Comparison of ENCODE assay signal across 6 fruit fly cellular contexts in the genomic region with DNA sequence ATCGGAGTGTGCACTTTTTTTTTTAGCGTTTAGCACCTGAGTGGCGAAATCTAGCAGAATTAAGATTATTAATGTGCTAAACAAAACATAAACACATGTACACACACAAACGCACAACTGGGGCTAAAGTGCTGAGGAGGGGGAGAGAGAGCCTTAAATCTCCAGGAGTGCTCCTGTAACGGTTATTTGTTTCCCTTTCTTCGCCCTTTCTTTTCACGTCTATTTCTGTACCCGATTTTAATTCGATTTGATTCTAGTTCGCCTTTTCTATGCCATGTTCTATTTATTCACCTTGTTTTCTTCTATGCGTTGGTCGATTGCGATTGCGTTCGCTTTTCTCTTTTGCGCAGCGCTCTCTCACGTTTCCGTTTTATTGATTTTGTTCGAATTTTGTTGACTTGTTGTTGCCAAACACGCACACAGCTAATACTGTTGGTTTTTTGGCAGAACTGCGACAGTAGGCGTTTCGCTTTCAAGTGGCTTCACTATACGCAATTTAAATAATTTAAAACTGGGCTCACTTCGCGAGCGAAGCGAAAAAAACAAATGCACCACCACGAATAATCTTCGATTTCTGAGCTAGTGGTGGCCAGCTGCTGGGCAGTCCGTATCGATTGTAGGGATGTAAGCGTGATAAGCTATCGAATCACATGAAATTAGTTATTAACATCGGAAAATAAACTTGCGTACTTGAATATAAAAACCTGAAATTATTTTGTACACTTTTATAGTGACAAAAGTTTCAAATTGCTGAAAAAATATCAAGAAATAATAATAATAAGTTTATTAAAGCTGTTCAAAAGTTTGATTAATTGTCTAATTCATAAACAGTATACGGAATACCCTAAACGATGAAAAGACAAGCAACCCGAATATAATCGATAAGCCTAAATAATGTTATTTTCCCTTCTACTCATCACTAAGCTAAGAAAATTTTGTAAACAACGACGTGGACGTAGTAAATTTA.
A peak's percentile ranks its signal among the peaks of the same experiment; 100 is the strongest.
TF ChIP-seq lines count a peak whose summit lies in the region.

Gene Krn, minus strand, starts transcription at position 580 of the 967 bp plus-strand sequence.
Gene Ndfip, minus strand, starts transcription at position 580 of the 967 bp plus-strand sequence.
Gene CG7484, plus strand, starts transcription at position 917 of the 967 bp plus-strand sequence.

- no peak for TF ChIP-seq CTCF in whole organism, embryonic (GFP tag; optimal IDR thresholded peaks at IDR 0.05; lab: Kevin White, UChicago)

TF ChIP-seq in whole organism, 6 proteins besides CTCF, POLR2A, EP300 and RAD21:
- no peak for TF ChIP-seq EcR (GFP tag; optimal IDR thresholded peaks at IDR 0.05; lab: Kevin White, UChicago)
- TF ChIP-seq CG8478 (optimal IDR thresholded peaks at IDR 0.05; lab: Kevin White, UChicago): no peak
- TF ChIP-seq usp (GFP tag; optimal IDR thresholded peaks at IDR 0.05; lab: Kevin White, UChicago): no peak
- no peak for TF ChIP-seq Dll (optimal IDR thresholded peaks at IDR 0.05; lab: Kevin White, UChicago)
- peak; percentile 0 for TF ChIP-seq pan (optimal IDR thresholded peaks at IDR 0.05; lab: Kevin White, UChicago)
- TF ChIP-seq psq (optimal IDR thresholded peaks at IDR 0.05; lab: Kevin White, UChicago): no peak
TF ChIP-seq in whole organism: peak in this region for 1.

TF ChIP-seq in whole organism, adult, 20 proteins besides CTCF, POLR2A, EP300 and RAD21 (continues in another document):
- TF ChIP-seq tj (GFP tag; optimal IDR thresholded peaks at IDR 0.05; lab: Kevin White, UChicago): peak; percentile 69
- TF ChIP-seq CG14711 (tag; optimal IDR thresholded peaks at IDR 0.05; lab: Kevin White, UChicago): peak; percentile 88
- peak; percentile 92 for TF ChIP-seq CG5204 (GFP tag; optimal IDR thresholded peaks at IDR 0.05; lab: Kevin White, UChicago)
- peak; percentile 89 for TF ChIP-seq CG7045 (GFP tag; optimal IDR thresholded peaks at IDR 0.05; lab: Kevin White, UChicago)
- TF ChIP-seq CG11617 (GFP tag; optimal IDR thresholded peaks at IDR 0.05; lab: Kevin White, UChicago): peak; percentile 93
- peak; percentile 91 for TF ChIP-seq CG33017 (tag; optimal IDR thresholded peaks at IDR 0.05; lab: Kevin White, UChicago)
- peak; percentile 92 for TF ChIP-seq CG12768 (GFP tag; optimal IDR thresholded peaks at IDR 0.05; lab: Kevin White, UChicago)
- TF ChIP-seq cnc (optimal IDR thresholded peaks at IDR 0.05; lab: Kevin White, UChicago): no peak
- TF ChIP-seq Mnt (GFP tag; optimal IDR thresholded peaks at IDR 0.05; lab: Kevin White, UChicago): peak; percentile 67
- peak; percentile 93 for TF ChIP-seq CG1620 (GFP tag; optimal IDR thresholded peaks at IDR 0.05; lab: Kevin White, UChicago)
- peak; percentile 87 for TF ChIP-seq Crg-1 (GFP tag; optimal IDR thresholded peaks at IDR 0.05; lab: Kevin White, UChicago)
- peak; percentile 91 for TF ChIP-seq Hr96 (GFP tag; optimal IDR thresholded peaks at IDR 0.05; lab: Kevin White, UChicago)
- peak; percentile 52 for TF ChIP-seq cic (GFP tag; optimal IDR thresholded peaks at IDR 0.05; lab: Kevin White, UChicago)
- TF ChIP-seq CG7101 (tag; optimal IDR thresholded peaks at IDR 0.05; lab: Kevin White, UChicago): peak; percentile 95

TF ChIP-seq in whole organism, embryonic, 481 proteins besides CTCF, POLR2A, EP300 and RAD21 (continues in another document):
- TF ChIP-seq CG10366 (GFP tag; IDR thresholded peaks at IDR 0.05; lab: Robert Waterston, UW) (peak; percentile 80), CG15073 (GFP tag; optimal IDR thresholded peaks at IDR 0.05; lab: Kevin White, UChicago) (no peak), CG43689 (GFP tag; IDR thresholded peaks at IDR 0.05; lab: Robert Waterston, UW) (0 out of 2 replicates have a peak, but pooled peaks have one; percentile 16), Gug (GFP tag; IDR thresholded peaks at IDR 0.05; lab: Robert Waterston, UW) (peak; percentile 78), CG8089 (GFP tag; optimal IDR thresholded peaks at IDR 0.05; lab: Kevin White, UChicago) (peak; percentile 52), CG11560 (tag; IDR thresholded peaks at IDR 0.05; lab: Robert Waterston, UW) (peak; percentile 82; the same call in 1 of the 3 replicates), CG4360 (GFP tag; IDR thresholded peaks at IDR 0.05; lab: Robert Waterston, UW) (no peak), CG18011 (GFP tag; optimal IDR thresholded peaks at IDR 0.05; lab: Kevin White, UChicago) (peak; percentile 53), yki (optimal IDR thresholded peaks at IDR 0.05; lab: Kevin White, UChicago) (no peak), sisA (GFP tag; IDR thresholded peaks at IDR 0.05; lab: Robert Waterston, UW) (peak; percentile 87), CG1529 (GFP tag; optimal IDR thresholded peaks at IDR 0.05; lab: Kevin White, UChicago) (peak; percentile 54), CG11695 (GFP tag; IDR thresholded peaks at IDR 0.05; lab: Robert Waterston, UW) (peak; percentile 82; the same call in 2 of the 3 replicates), CG13123 (GFP tag; optimal IDR thresholded peaks at IDR 0.05; lab: Kevin White, UChicago) (peak; percentile 71), lmd (GFP tag; IDR thresholded peaks at IDR 0.05; lab: Robert Waterston, UW) (peak; percentile 87)

TF ChIP-seq in whole organism, prepupa, 60 proteins besides CTCF, POLR2A, EP300 and RAD21 (continues in another document):
- TF ChIP-seq vri (GFP tag; optimal IDR thresholded peaks at IDR 0.05; lab: Kevin White, UChicago) (peak; percentile 56), CG31627 (GFP tag; optimal IDR thresholded peaks at IDR 0.05; lab: Kevin White, UChicago) (peak; percentile 89), Hr4 (GFP tag; optimal IDR thresholded peaks at IDR 0.05; lab: Kevin White, UChicago) (peak; percentile 82), acj6 (GFP tag; optimal IDR thresholded peaks at IDR 0.05; lab: Kevin White, UChicago) (peak; percentile 81), CG6163 (GFP tag; IDR thresholded peaks at IDR 0.05; lab: Robert Waterston, UW) (peak; percentile 76), CG10631 (GFP tag; optimal IDR thresholded peaks at IDR 0.05; lab: Kevin White, UChicago) (peak; percentile 90), Ets21C (GFP tag; optimal IDR thresholded peaks at IDR 0.05; lab: Kevin White, UChicago) (peak; percentile 78), CG6854 (GFP tag; optimal IDR thresholded peaks at IDR 0.05; lab: Kevin White, UChicago) (peak; percentile 55), Hr39 (GFP tag; optimal IDR thresholded peaks at IDR 0.05; lab: Kevin White, UChicago) (peak; percentile 86), cyc (GFP tag; optimal IDR thresholded peaks at IDR 0.05; lab: Kevin White, UChicago) (peak; percentile 87), fd59A (GFP tag; optimal IDR thresholded peaks at IDR 0.05; lab: Kevin White, UChicago) (peak; percentile 63), fd85E (GFP tag; optimal IDR thresholded peaks at IDR 0.05; lab: Kevin White, UChicago) (no peak), CG1621 (tag; optimal IDR thresholded peaks at IDR 0.05; lab: Kevin White, UChicago) (peak; percentile 54), CG34406 (GFP tag; optimal IDR thresholded peaks at IDR 0.05; lab: Kevin White, UChicago) (peak; percentile 78), CG10669 (GFP tag; optimal IDR thresholded peaks at IDR 0.05; lab: Kevin White, UChicago) (peak; percentile 77)

TF ChIP-seq in whole organism, pupa, 21 proteins besides CTCF, POLR2A, EP300 and RAD21 (continues in another document):
- peak; percentile 74 for TF ChIP-seq Snoo (tag; optimal IDR thresholded peaks at IDR 0.05; lab: Kevin White, UChicago)
- peak; percentile 68 for TF ChIP-seq Pif1B (GFP tag; optimal IDR thresholded peaks at IDR 0.05; lab: Kevin White, UChicago)
- peak; percentile 70 for TF ChIP-seq CG8301 (tag; optimal IDR thresholded peaks at IDR 0.05; lab: Kevin White, UChicago)
- peak; percentile 63 for TF ChIP-seq CG10348 (GFP tag; IDR thresholded peaks at IDR 0.05; lab: Robert Waterston, UW)
- TF ChIP-seq EcR (GFP tag; optimal IDR thresholded peaks at IDR 0.05; lab: Kevin White, UChicago): no peak
- peak; percentile 86; the same call in 2 of the 3 replicates for TF ChIP-seq CG4496 (GFP tag; IDR thresholded peaks at IDR 0.05; lab: Robert Waterston, UW)
- peak; percentile 75 for TF ChIP-seq CG32121 (GFP tag; IDR thresholded peaks at IDR 0.05; lab: Robert Waterston, UW)
- TF ChIP-seq fd96Ca (GFP tag; IDR thresholded peaks at IDR 0.05; lab: Robert Waterston, UW): no peak
- TF ChIP-seq rn (GFP tag; IDR thresholded peaks at IDR 0.05; lab: Robert Waterston, UW): peak; percentile 59; the same call in 1 of the 2 replicates
- TF ChIP-seq CG8159 (tag; optimal IDR thresholded peaks at IDR 0.05; lab: Kevin White, UChicago): peak; percentile 87
- TF ChIP-seq CG13204 (GFP tag; optimal IDR thresholded peaks at IDR 0.05; lab: Kevin White, UChicago): no peak
- TF ChIP-seq CG17806 (tag; optimal IDR thresholded peaks at IDR 0.05; lab: Kevin White, UChicago): peak; percentile 79
- TF ChIP-seq D1 (tag; optimal IDR thresholded peaks at IDR 0.05; lab: Kevin White, UChicago): peak; percentile 68
- TF ChIP-seq CG9948 (tag; optimal IDR thresholded peaks at IDR 0.05; lab: Kevin White, UChicago): peak; percentile 82
- peak; percentile 65 for TF ChIP-seq Ets98B (GFP tag; IDR thresholded peaks at IDR 0.05; lab: Robert Waterston, UW)
- peak; percentile 70 for TF ChIP-seq CG34367 (tag; optimal IDR thresholded peaks at IDR 0.05; lab: Kevin White, UChicago)

TF ChIP-seq in whole organism, wandering third instar larva, 38 proteins besides CTCF, POLR2A, EP300 and RAD21 (continues in another document):
- TF ChIP-seq foxo (GFP tag; optimal IDR thresholded peaks at IDR 0.05; lab: Kevin White, UChicago) (peak in 1 of 2 experiments; percentile 93), Hr78 (GFP tag; optimal IDR thresholded peaks at IDR 0.05; lab: Kevin White, UChicago) (no peak), h (GFP tag; optimal IDR thresholded peaks at IDR 0.05; lab: Kevin White, UChicago) (peak; percentile 91), Rel (GFP tag; optimal IDR thresholded peaks at IDR 0.05; lab: Kevin White, UChicago) (peak; percentile 1), Rel (tag; optimal IDR thresholded peaks at IDR 0.05; lab: Kevin White, UChicago) (peak; percentile 71), jim (GFP tag; optimal IDR thresholded peaks at IDR 0.05; lab: Kevin White, UChicago) (no peak), Hnf4 (GFP tag; optimal IDR thresholded peaks at IDR 0.05; lab: Kevin White, UChicago) (peak; percentile 88), Hr83 (GFP tag; optimal IDR thresholded peaks at IDR 0.05; lab: Kevin White, UChicago; ENCODE audit: poor library complexity, severe bottlenecking) (peak; percentile 81), rgr (GFP tag; optimal IDR thresholded peaks at IDR 0.05; lab: Kevin White, UChicago) (peak; percentile 91), Abd-B (GFP tag; optimal IDR thresholded peaks at IDR 0.05; lab: Kevin White, UChicago) (no peak), Mio (GFP tag; optimal IDR thresholded peaks at IDR 0.05; lab: Kevin White, UChicago) (no peak), Dfd (GFP tag; optimal IDR thresholded peaks at IDR 0.05; lab: Kevin White, UChicago) (peak; percentile 50), CG32264 (GFP tag; optimal IDR thresholded peaks at IDR 0.05; lab: Kevin White, UChicago) (peak; percentile 26), brk (GFP tag; optimal IDR thresholded peaks at IDR 0.05; lab: Kevin White, UChicago) (peak; percentile 82), sv (GFP tag; optimal IDR thresholded peaks at IDR 0.05; lab: Kevin White, UChicago) (peak; percentile 68), Vsx2 (GFP tag; optimal IDR thresholded peaks at IDR 0.05; lab: Kevin White, UChicago; ENCODE audit: partially characterized antibody) (no peak), lola (GFP tag; optimal IDR thresholded peaks at IDR 0.05; lab: Kevin White, UChicago) (no peak), Dif (GFP tag; optimal IDR thresholded peaks at IDR 0.05; lab: Kevin White, UChicago; ENCODE audit: partially characterized antibody) (no peak)
